Worm (Caenorhabditis elegans) whole organism, L2 larva: ENCODE results near the gene D1022.5.

Experiments used
- C34F6.9 ChIP-seq: fragments of 150-350 bp; optimal IDR thresholded peaks from 2 replicates; lab custom pipeline; 2014; ENCODE audit warnings: missing biosample characterization, missing genetic modification characterization
- R02D3.7 ChIP-seq: fragments of 150-350 bp; optimal IDR thresholded peaks from 2 replicates; lab custom pipeline; 2014; ENCODE audit warnings: missing biosample characterization, missing genetic modification characterization
- Y55F3AM.14 ChIP-seq: fragments of 200-800 bp; sonication (Bioruptor generic); optimal IDR thresholded peaks from 2 replicates; lab custom pipeline; 2018; ENCODE audit warnings: mild to moderate bottlenecking, missing genetic modification characterization, missing compliant biosample characterization
- ZK546.5 ChIP-seq: sonication (generic microtip); optimal IDR thresholded peaks from 2 replicates; lab custom pipeline; 2017; ENCODE audit warnings: missing biosample characterization, missing genetic modification characterization
- alr-1 ChIP-seq: fragments of 150-350 bp; optimal IDR thresholded peaks from 2 replicates; lab custom pipeline; 2014; ENCODE audit warnings: missing biosample characterization, missing genetic modification characterization
- ama-1 ChIP-seq: fragments of 150-350 bp; optimal IDR thresholded peaks from 2 replicates; lab custom pipeline; 2018; ENCODE audit warnings: inconsistent platforms
- blmp-1 ChIP-seq: sonication (generic microtip); optimal IDR thresholded peaks from 2 replicates; lab custom pipeline; 2017; ENCODE audit warnings: missing genetic modification characterization, mild to moderate bottlenecking, missing compliant biosample characterization, antibody characterized with exemption, moderate library complexity; ENCODE audit not compliant: insufficient read depth
- ceh-16 ChIP-seq: fragments of 150-350 bp; optimal IDR thresholded peaks from 2 replicates; lab custom pipeline; 2014; ENCODE audit warnings: missing biosample characterization, missing genetic modification characterization
- crh-2 ChIP-seq: sonication (generic microtip); optimal IDR thresholded peaks from 2 replicates; lab custom pipeline; 2017; ENCODE audit warnings: missing biosample characterization, missing genetic modification characterization
- dmd-4 ChIP-seq: sonication (generic microtip); optimal IDR thresholded peaks from 2 replicates; lab custom pipeline; 2017; ENCODE audit warnings: missing biosample characterization, missing genetic modification characterization
- egl-27 ChIP-seq: sonication (generic microtip); optimal IDR thresholded peaks from 3 replicates; lab custom pipeline; 2017; ENCODE audit warnings: missing biosample characterization, missing genetic modification reagents, missing genetic modification characterization
- elt-3 ChIP-seq: sonication (generic microtip); optimal IDR thresholded peaks from 2 replicates; lab custom pipeline; 2017; ENCODE audit warnings: missing biosample characterization, missing genetic modification characterization
- fos-1 ChIP-seq: fragments of 150-350 bp; optimal IDR thresholded peaks from 2 replicates; lab custom pipeline; 2014; ENCODE audit warnings: missing biosample characterization, missing genetic modification characterization
- gmeb-1 ChIP-seq: fragments of 150-350 bp; optimal IDR thresholded peaks from 2 replicates; lab custom pipeline; 2014; ENCODE audit warnings: missing biosample characterization, missing genetic modification characterization
- lin-11 ChIP-seq: fragments of 150-350 bp; sonication (generic microtip); optimal IDR thresholded peaks from 2 replicates; lab custom pipeline; 2014; ENCODE audit warnings: missing biosample characterization, missing genetic modification characterization, inconsistent platforms, mixed read lengths
- lin-13 ChIP-seq: fragments of 150-350 bp; optimal IDR thresholded peaks from 2 replicates; lab custom pipeline; 2014; ENCODE audit warnings: missing biosample characterization, missing genetic modification reagents, missing genetic modification characterization
- lin-39 ChIP-seq: fragments of 150-350 bp; optimal IDR thresholded peaks from 2 replicates; lab custom pipeline; 2014; ENCODE audit warnings: missing biosample characterization, missing genetic modification reagents, missing genetic modification characterization
- lsy-2 ChIP-seq, 2 experiments: fragments of 150-350 bp in 1 of 2; sonication (generic microtip) in 1 of 2; optimal IDR thresholded peaks; 2 replicates each; lab custom pipeline; 2014 to 2017; ENCODE audit warnings: missing biosample characterization in 2 of 2, missing genetic modification characterization in 2 of 2
- mbf-1 ChIP-seq: sonication (generic microtip); optimal IDR thresholded peaks from 2 replicates; lab custom pipeline; 2017; ENCODE audit warnings: missing biosample characterization, missing genetic modification characterization
- mdl-1 ChIP-seq, 2 experiments: fragments of 150-350 bp in 1 of 2; sonication (generic microtip) in 1 of 2; optimal IDR thresholded peaks; 2 replicates each; lab custom pipeline; 2017; ENCODE audit warnings: missing biosample characterization in 2 of 2, missing genetic modification characterization in 2 of 2
- nhr-11 ChIP-seq: fragments of 150-350 bp; optimal IDR thresholded peaks from 2 replicates; lab custom pipeline; 2014; ENCODE audit warnings: missing biosample characterization, missing genetic modification characterization
- nhr-12 ChIP-seq: fragments of 150-350 bp; optimal IDR thresholded peaks from 2 replicates; lab custom pipeline; 2014; ENCODE audit warnings: missing biosample characterization, missing genetic modification characterization
- nhr-129 ChIP-seq: fragments of 150-350 bp; optimal IDR thresholded peaks from 2 replicates; lab custom pipeline; 2014; ENCODE audit warnings: missing biosample characterization, missing genetic modification characterization
- nhr-21 ChIP-seq: fragments of 150-350 bp; optimal IDR thresholded peaks from 2 replicates; lab custom pipeline; 2014; ENCODE audit warnings: missing biosample characterization, missing genetic modification characterization
- nhr-23 ChIP-seq: fragments of 150-350 bp; optimal IDR thresholded peaks from 2 replicates; lab custom pipeline; 2014; ENCODE audit warnings: missing biosample characterization, missing genetic modification reagents, missing genetic modification characterization
- nhr-25 ChIP-seq: fragments of 150-350 bp; sonication (generic microtip); optimal IDR thresholded peaks from 3 replicates; lab custom pipeline; 2014; ENCODE audit warnings: missing biosample characterization, missing genetic modification characterization
- nhr-6 ChIP-seq: fragments of 150-350 bp; optimal IDR thresholded peaks from 2 replicates; lab custom pipeline; 2014; ENCODE audit warnings: missing biosample characterization, missing genetic modification characterization
- peb-1 ChIP-seq: fragments of 150-350 bp; optimal IDR thresholded peaks from 2 replicates; lab custom pipeline; 2014; ENCODE audit warnings: missing biosample characterization, missing genetic modification characterization
- sem-4 ChIP-seq: fragments of 150-350 bp; optimal IDR thresholded peaks from 2 replicates; lab custom pipeline; 2014; ENCODE audit warnings: missing biosample characterization, missing genetic modification reagents, missing genetic modification characterization
- skn-1 ChIP-seq: sonication (generic microtip); optimal IDR thresholded peaks from 2 replicates; lab custom pipeline; 2017; ENCODE audit warnings: missing biosample characterization, missing genetic modification characterization
- sma-9 ChIP-seq, 2 experiments: fragments of 150-350 bp in 1 of 2; sonication (generic microtip) in 1 of 2; optimal IDR thresholded peaks; 2 replicates each; lab custom pipeline; 2014 to 2016; ENCODE audit warnings: missing genetic modification characterization in 2 of 2, mild to moderate bottlenecking in 1 of 2, missing biosample characterization in 1 of 2, missing compliant biosample characterization in 1 of 2, missing genetic modification reagents in 1 of 2, moderate library complexity in 1 of 2
- unc-39 ChIP-seq: fragments of 150-350 bp; optimal IDR thresholded peaks from 2 replicates; lab custom pipeline; 2014; ENCODE audit warnings: missing biosample characterization, missing genetic modification characterization
- unc-55 ChIP-seq: fragments of 150-350 bp; sonication (generic microtip); optimal IDR thresholded peaks from 3 replicates; lab custom pipeline; 2014; ENCODE audit warnings: missing biosample characterization, missing genetic modification reagents, missing genetic modification characterization
- zag-1 ChIP-seq: fragments of 150-350 bp; optimal IDR thresholded peaks from 2 replicates; lab custom pipeline; 2014; ENCODE audit warnings: missing biosample characterization, missing genetic modification characterization
- ztf-1 ChIP-seq: fragments of 200-800 bp; sonication (Bioruptor generic); conservative IDR thresholded peaks from 2 replicates; pipeline ENCODE4 v1.3.6; 2022; ENCODE audit warnings: missing genetic modification characterization, missing compliant biosample characterization
- ztf-11 ChIP-seq: sonication (generic microtip); optimal IDR thresholded peaks from 2 replicates; lab custom pipeline; 2017; ENCODE audit warnings: missing biosample characterization, missing genetic modification characterization
- ztf-4 ChIP-seq: fragments of 150-350 bp; optimal IDR thresholded peaks from 2 replicates; lab custom pipeline; 2014; ENCODE audit warnings: missing biosample characterization, missing genetic modification characterization

The D1022.5 gene

DNA sequence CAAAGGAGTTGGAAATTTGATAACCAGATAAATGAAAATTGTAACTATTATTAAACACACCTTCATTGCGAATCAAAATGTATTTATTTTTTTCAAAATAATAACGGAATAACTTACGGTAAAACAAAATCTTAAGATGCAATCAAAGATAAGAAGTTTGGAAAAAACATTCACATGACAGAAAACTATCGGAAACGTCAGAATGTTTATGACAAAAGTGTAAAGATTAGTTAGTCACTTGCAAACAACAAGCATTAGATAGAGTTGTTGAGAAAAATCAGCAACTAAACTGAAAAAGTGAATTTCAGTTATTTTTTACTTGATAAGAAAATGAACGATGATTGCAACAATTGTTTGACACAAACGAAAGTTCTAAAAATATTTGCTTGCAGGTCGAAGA is 38.4 kb downstream of the D1022.5 start:
- TF ChIP-seq nhr-129 (tag; lab: Kevin White, UChicago) = peak; percentile 44
- TF ChIP-seq crh-2 (tag; lab: Kevin White, UChicago) = peak; percentile 28
- TF ChIP-seq zag-1 (tag; lab: Kevin White, UChicago) = no peak
- no peak for TF ChIP-seq dmd-4 (tag; lab: Kevin White, UChicago)
- no peak for TF ChIP-seq ceh-16 (tag; lab: Kevin White, UChicago)
- no peak for TF ChIP-seq unc-55 (GFP tag; lab: Kevin White, UChicago)
- no peak for TF ChIP-seq ztf-11 (tag; lab: Kevin White, UChicago)
- no peak for TF ChIP-seq ztf-1 (GFP tag; lab: Robert Waterston, UW)
- TF ChIP-seq unc-39 (tag; lab: Kevin White, UChicago) = no peak

DNA sequence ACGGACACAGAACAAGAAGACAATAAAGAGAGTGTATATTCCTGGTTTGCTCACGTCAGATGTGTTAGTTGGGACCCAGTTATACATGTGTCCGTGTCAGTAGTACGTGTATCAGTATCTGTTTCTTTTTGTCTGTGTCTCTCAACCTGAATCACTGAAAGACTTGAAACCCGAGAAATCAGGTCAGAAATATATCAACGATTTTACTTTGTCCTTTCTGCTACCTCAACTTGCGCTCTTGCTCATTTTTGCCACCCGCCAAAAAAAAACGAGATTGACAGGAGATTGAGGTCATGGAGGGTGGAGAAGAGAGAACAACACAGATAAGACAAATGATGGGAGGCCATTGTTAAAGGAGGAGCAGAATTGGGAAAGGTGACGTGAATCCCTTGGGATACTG is 39.0 kb downstream of the D1022.5 start:
- TF ChIP-seq nhr-23 (tag; lab: Kevin White, UChicago) = no peak
- TF ChIP-seq nhr-21 (tag; lab: Kevin White, UChicago) = no peak
- TF ChIP-seq nhr-129 (tag; lab: Kevin White, UChicago) = peak; percentile 42
- TF ChIP-seq C34F6.9 (tag; lab: Kevin White, UChicago) = no peak
- TF ChIP-seq, all 48 proteins: peak for 1

DNA sequence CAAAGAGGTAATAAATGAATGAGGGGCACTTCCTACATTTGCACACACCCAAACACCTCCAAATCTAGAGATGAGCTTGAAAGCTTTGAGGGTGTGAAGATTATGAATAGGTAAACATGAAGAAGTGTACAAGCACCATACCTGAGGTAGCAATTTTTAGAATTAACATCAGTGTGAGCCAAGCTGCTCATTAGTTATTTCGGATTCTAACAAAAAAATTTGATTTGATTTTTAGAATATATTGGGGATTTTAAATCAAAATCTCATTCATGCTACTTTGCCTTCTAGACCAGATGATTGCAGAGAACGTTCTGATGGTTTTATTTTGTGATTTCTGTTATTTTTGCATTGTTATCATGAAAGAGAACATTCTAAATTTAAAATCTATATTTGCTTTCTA is 44.8 kb downstream of the D1022.5 start:
- TF ChIP-seq zag-1 (tag; lab: Kevin White, UChicago) (no peak), fos-1 (no peak), nhr-129 (tag; lab: Kevin White, UChicago) (no peak), sem-4 (tag; lab: Kevin White, UChicago) (no peak), alr-1 (tag; lab: Kevin White, UChicago) (no peak), crh-2 (tag; lab: Kevin White, UChicago) (no peak), gmeb-1 (tag; lab: Kevin White, UChicago) (no peak), R02D3.7 (no peak), ceh-16 (tag; lab: Kevin White, UChicago) (no peak), ztf-4 (no peak), nhr-6 (tag; lab: Kevin White, UChicago) (no peak), lin-39 (tag; lab: Kevin White, UChicago) (no peak), mdl-1 (tag; optimal IDR thresholded peaks at IDR 0.05; lab: Kevin White, UChicago) (no peak), peb-1 (tag; lab: Kevin White, UChicago) (no peak), elt-3 (tag; lab: Kevin White, UChicago) (no peak), sma-9 (GFP tag; optimal IDR thresholded peaks at IDR 0.05; lab: Kevin White, UChicago) (no peak), sma-9 (tag; optimal IDR thresholded peaks at IDR 0.05; lab: Kevin White, UChicago) (no peak), lin-11 (tag; lab: Kevin White, UChicago) (no peak), ZK546.5 (no peak), dmd-4 (tag; lab: Kevin White, UChicago) (no peak)

DNA sequence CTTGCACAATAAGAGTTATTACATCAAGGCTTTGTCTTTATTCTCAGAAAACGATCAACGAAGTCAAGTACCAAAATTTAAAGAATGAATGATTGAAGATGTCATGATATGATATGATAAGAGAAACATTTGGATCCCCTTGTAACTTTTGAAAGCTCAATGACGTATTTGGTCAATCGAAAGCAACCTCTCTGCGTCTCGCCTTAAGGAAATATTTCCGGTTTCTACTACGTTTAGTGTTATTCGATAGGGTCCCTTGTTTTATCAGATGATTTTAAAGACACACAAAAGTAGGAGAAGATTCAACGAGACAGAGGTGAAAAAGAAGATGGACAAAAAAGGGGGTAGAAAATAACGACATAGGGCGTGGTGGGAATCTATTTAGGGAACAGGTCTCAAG is 45.3 kb downstream of the D1022.5 start:
- TF ChIP-seq egl-27 (tag; lab: Kevin White, UChicago) (no peak), sma-9 (GFP tag; optimal IDR thresholded peaks at IDR 0.05; lab: Kevin White, UChicago) (peak; percentile 56), sma-9 (tag; optimal IDR thresholded peaks at IDR 0.05; lab: Kevin White, UChicago) (no peak), blmp-1 (tag; lab: Kevin White, UChicago) (peak; percentile 33), nhr-25 (peak; percentile 79), Y55F3AM.14 (GFP tag; lab: Kevin White, UChicago) (no peak), nhr-21 (tag; lab: Kevin White, UChicago) (peak; percentile 30), nhr-129 (tag; lab: Kevin White, UChicago) (peak; percentile 49), unc-39 (tag; lab: Kevin White, UChicago) (no peak)

- TF ChIP-seq unc-55 (GFP tag; lab: Kevin White, UChicago) (no peak), mbf-1 (tag; lab: Kevin White, UChicago) (no peak), ztf-1 (GFP tag; lab: Robert Waterston, UW) (no peak), nhr-12 (tag; lab: Kevin White, UChicago) (no peak), dmd-4 (tag; lab: Kevin White, UChicago) (no peak), nhr-11 (tag; lab: Kevin White, UChicago) (no peak), nhr-23 (tag; lab: Kevin White, UChicago) (no peak), alr-1 (tag; lab: Kevin White, UChicago) (no peak), lsy-2 (tag; optimal IDR thresholded peaks at IDR 0.05; lab: Kevin White, UChicago) (no peak), fos-1 (no peak), lin-13 (GFP tag; lab: Kevin White, UChicago) (no peak), nhr-25 (no peak), ama-1 (no peak), skn-1 (no peak), zag-1 (tag; lab: Kevin White, UChicago) (no peak), gmeb-1 (tag; lab: Kevin White, UChicago) (no peak)
Measured at ce11 chrII:7411930-7412329, 46.7 kb downstream of the D1022.5 start, which contains the start of gene K02A2.5. K02A2.5 (minus strand) TSS chrII:7412030.
